Fruit fly (Drosophila melanogaster) whole organism: ENCODE results near the gene G6P.

Source experiments
- CG8478 ChIP-seq: fragments of >200 bp; optimal IDR thresholded peaks from 2 replicates; lab custom pipeline; 2018; ENCODE audit warnings: inconsistent platforms
- Dll ChIP-seq: fragments of >200 bp; optimal IDR thresholded peaks from 2 replicates; lab custom pipeline; 2017
- EcR ChIP-seq, 2 experiments: fragments of >200 bp; optimal IDR thresholded peaks; 2 replicates each; lab custom pipeline; 2017; ENCODE audit warnings: missing biosample characterization in 2 of 2, missing genetic modification characterization in 2 of 2, missing genetic modification reagents in 2 of 2
- pan ChIP-seq: fragments of >200 bp; optimal IDR thresholded peaks from 2 replicates; lab custom pipeline; 2017

dm6 chr2L:2765659-2766373 is 49.7 kb downstream of the G6P start, which contains the start of the genes Snx21 and aph-1:
- TF ChIP-seq pan, result no peak
- TF ChIP-seq CG8478 (lab: Kevin White, UChicago), result no peak
- TF ChIP-seq EcR (GFP tag; optimal IDR thresholded peaks at IDR 0.05; lab: Kevin White, UChicago), result no peak
- no peak for TF ChIP-seq Dll
